Fruit fly (Drosophila melanogaster): ENCODE results near the gene CG10068.

Gene CG10068

dm6 chr3R:7124109-7124639, 3.7 kb downstream of the CG10068 start, which contains the start of the genes Alh and CG10098:
Gene Alh (minus strand): TSS chr3R:7124185.
Gene CG10098 (plus strand): TSS chr3R:7124548.
- TF ChIP-seq EcR (GFP tag; optimal IDR thresholded peaks at IDR 0.05) (no peak), CG8478 (optimal IDR thresholded peaks at IDR 0.05) (no peak), psq (optimal IDR thresholded peaks at IDR 0.05) (no peak), pan (optimal IDR thresholded peaks at IDR 0.05) (no peak), Dll (optimal IDR thresholded peaks at IDR 0.05) (no peak), usp (GFP tag; optimal IDR thresholded peaks at IDR 0.05) (no peak)

DNA sequence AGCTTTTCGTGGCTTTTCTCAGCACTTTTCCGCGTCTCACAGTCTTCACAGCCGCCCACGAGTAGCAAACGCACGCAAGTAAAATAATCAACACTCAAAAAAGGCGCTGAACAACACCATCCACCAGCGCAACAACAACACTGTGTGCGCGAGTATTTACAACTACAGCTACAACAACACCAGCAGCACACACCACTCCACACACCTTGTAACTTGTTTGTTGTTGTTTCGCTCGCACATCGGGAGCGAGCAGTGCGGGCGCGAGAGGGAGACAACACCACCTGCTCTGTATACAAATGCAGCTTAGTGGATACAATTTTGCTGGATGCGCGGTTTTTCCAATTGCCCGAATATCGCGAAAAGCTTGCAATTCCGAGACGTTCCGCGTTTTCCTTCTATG, 4.1 kb downstream of the CG10068 start:
- TF ChIP-seq EcR (GFP tag; optimal IDR thresholded peaks at IDR 0.05) (no peak), CG8478 (optimal IDR thresholded peaks at IDR 0.05) (peak; percentile 85)

DNA sequence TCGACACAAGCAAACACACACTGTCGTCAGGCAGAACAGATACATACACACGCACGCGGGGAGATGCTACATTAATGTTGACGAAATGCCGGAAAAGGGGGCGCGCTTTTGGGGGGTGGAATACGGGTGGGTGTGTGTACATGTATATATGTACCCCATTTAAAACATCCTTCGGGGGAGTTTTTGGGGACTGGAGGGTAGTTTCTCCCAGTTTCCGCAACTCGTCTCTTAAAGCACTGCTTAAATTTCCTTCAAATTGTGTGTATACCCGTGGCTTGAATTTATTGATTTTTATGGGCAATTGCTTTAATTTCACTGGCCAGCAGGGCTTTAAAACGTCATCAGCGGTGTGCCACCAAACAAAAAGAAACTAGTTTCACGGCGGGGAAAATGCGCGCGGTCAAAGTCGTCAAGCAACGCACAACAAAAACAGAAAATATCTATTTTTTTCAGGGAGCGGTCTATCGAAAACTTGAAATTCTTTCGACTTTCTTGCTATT, 4.7 kb downstream of the CG10068 start:
- TF ChIP-seq usp (GFP tag; optimal IDR thresholded peaks at IDR 0.05), result no peak
- TF ChIP-seq pan (optimal IDR thresholded peaks at IDR 0.05), result no peak
- TF ChIP-seq EcR (GFP tag; optimal IDR thresholded peaks at IDR 0.05), result no peak
- TF ChIP-seq Dll (optimal IDR thresholded peaks at IDR 0.05), result no peak
- TF ChIP-seq CG8478 (optimal IDR thresholded peaks at IDR 0.05), result no peak
- no peak for TF ChIP-seq psq (optimal IDR thresholded peaks at IDR 0.05)

- TF ChIP-seq pan (optimal IDR thresholded peaks at IDR 0.05) (no peak), EcR (GFP tag; optimal IDR thresholded peaks at IDR 0.05) (peak; percentile 57 to 74)
These were observed 5.4 kb downstream of the CG10068 start for dm6 chr3R:7122172-7123072.

- no peak for TF ChIP-seq usp (GFP tag; optimal IDR thresholded peaks at IDR 0.05)
- TF ChIP-seq EcR (GFP tag; optimal IDR thresholded peaks at IDR 0.05), result no peak
- TF ChIP-seq psq (optimal IDR thresholded peaks at IDR 0.05), result no peak
- no peak for TF ChIP-seq pan (optimal IDR thresholded peaks at IDR 0.05)
- no peak for TF ChIP-seq CG8478 (optimal IDR thresholded peaks at IDR 0.05)
- TF ChIP-seq Dll (optimal IDR thresholded peaks at IDR 0.05), result no peak
These were observed 10.2 kb downstream of the CG10068 start, which contains the start of gene Mlp84B for dm6 chr3R:7117590-7117989. Gene Mlp84B (minus strand): TSS chr3R:7117732.

dm6 chr3R:7116511-7116910, 11.3 kb downstream of the CG10068 start:
- no peak for TF ChIP-seq usp (GFP tag; optimal IDR thresholded peaks at IDR 0.05)
- no peak for TF ChIP-seq EcR (GFP tag; optimal IDR thresholded peaks at IDR 0.05)
- TF ChIP-seq pan (optimal IDR thresholded peaks at IDR 0.05), result no peak
- no peak for TF ChIP-seq CG8478 (optimal IDR thresholded peaks at IDR 0.05)
- TF ChIP-seq psq (optimal IDR thresholded peaks at IDR 0.05), result no peak
- TF ChIP-seq Dll (optimal IDR thresholded peaks at IDR 0.05), result no peak

DNA sequence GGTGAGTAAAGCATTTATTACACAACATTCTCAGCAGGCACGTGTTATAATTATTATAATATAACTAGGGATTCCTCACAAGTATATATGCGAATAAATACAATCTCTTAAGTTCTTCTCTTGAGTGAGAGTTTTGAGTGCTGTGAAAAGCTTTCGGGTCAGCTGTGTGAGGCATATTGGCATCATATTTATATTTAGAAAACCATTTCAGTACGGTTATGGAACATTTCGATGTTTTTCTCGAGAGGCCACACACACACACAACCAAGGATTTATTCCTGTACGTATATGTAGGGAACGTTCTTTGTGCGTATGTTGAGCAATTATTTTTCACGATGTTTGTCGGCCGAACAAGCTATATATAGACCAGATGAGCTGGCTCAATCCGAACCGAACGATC, 14.8 kb downstream of the CG10068 start:
- TF ChIP-seq Dll (optimal IDR thresholded peaks at IDR 0.05) (no peak), psq (optimal IDR thresholded peaks at IDR 0.05) (no peak), pan (optimal IDR thresholded peaks at IDR 0.05) (no peak), usp (GFP tag; optimal IDR thresholded peaks at IDR 0.05) (no peak), EcR (GFP tag; optimal IDR thresholded peaks at IDR 0.05) (no peak), CG8478 (optimal IDR thresholded peaks at IDR 0.05) (no peak)

- TF ChIP-seq Dll (optimal IDR thresholded peaks at IDR 0.05) (no peak), usp (GFP tag; optimal IDR thresholded peaks at IDR 0.05) (no peak), psq (optimal IDR thresholded peaks at IDR 0.05) (no peak), CG8478 (optimal IDR thresholded peaks at IDR 0.05) (no peak), EcR (GFP tag; optimal IDR thresholded peaks at IDR 0.05) (no peak), pan (optimal IDR thresholded peaks at IDR 0.05) (no peak)
These were observed 16.5 kb downstream of the CG10068 start for dm6 chr3R:7111206-7111858.

DNA sequence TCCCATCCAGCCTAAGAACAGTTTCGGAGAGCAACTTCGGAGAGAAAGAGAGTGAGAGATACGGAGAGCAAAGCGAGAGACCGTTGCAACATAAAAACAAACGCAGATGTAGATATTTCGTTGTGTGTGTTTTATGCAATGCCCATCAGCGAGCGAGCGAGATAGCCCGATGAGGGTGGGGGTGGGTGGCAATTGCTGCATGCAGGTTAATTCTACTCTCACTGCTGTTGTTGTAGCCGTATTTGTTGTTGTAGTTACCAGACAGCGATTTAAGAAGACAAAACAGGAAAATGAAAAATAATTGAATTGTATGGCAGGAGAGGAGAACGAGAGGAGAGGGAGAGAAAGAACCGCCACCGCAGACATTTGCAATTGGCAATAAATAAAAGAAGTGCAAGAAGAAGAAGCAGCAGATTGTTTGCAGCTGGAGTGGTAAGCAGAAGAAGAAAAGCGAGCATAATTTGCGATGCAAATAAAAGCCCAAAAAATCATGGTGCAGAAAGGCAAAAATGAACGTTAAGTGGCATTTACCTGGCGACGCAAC, 18.0 kb downstream of the CG10068 start:
- TF ChIP-seq EcR (GFP tag; optimal IDR thresholded peaks at IDR 0.05), result peak in 1 of 2 experiments; percentile 59
- TF ChIP-seq psq (optimal IDR thresholded peaks at IDR 0.05), result no peak
- no peak for TF ChIP-seq CG8478 (optimal IDR thresholded peaks at IDR 0.05)
- TF ChIP-seq Dll (optimal IDR thresholded peaks at IDR 0.05), result no peak
- TF ChIP-seq usp (GFP tag; optimal IDR thresholded peaks at IDR 0.05), result no peak
- no peak for TF ChIP-seq pan (optimal IDR thresholded peaks at IDR 0.05)

DNA sequence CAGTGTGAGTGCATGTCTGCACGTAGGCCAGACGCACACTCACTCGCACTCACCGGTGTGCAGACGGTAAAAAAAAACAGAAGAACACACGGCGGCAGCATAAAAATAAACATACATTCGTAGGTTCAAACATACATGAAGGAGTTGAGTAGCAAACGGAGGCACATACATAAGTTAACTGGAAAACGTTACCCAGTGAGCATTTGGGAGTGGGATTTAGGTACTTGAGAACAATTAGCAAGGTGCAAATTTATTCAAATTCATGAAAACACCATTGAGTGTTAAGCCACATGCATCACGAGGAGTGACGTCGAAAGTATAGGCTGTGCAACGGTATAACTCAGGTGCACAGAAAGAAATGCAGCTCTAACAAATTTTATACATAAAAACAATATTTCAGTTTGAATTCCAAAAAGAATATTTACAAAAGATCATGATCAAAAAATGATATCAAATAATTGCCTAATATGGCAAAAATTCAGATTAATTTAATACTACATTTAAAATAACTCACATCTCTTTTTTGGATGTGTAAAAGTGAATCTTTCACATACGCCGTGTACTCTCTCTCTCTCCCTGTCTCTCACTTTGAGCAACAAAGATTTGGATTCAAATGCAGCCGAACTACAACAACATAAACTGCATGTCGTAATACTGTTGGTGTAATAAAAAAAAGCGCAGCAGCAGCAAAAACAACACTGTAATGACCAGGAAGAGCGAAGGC, 19.1 kb downstream of the CG10068 start:
- no peak for TF ChIP-seq psq (optimal IDR thresholded peaks at IDR 0.05)
- no peak for TF ChIP-seq CG8478 (optimal IDR thresholded peaks at IDR 0.05)
- TF ChIP-seq pan (optimal IDR thresholded peaks at IDR 0.05), result no peak
- TF ChIP-seq EcR (GFP tag; optimal IDR thresholded peaks at IDR 0.05), result no peak
- no peak for TF ChIP-seq usp (GFP tag; optimal IDR thresholded peaks at IDR 0.05)
- no peak for TF ChIP-seq Dll (optimal IDR thresholded peaks at IDR 0.05)
